Fruit fly (Drosophila melanogaster) whole organism, embryonic: ENCODE measurements around the gene CG43292.

Source experiments
- ATbp ChIP-seq: fragments of 200-800 bp; sonication (Bioruptor generic); optimal IDR thresholded peaks from 2 replicates; lab custom pipeline; 2017; ENCODE audit warnings: missing biosample characterization, mild to moderate bottlenecking, missing genetic modification characterization, missing genetic modification reagents
- Ada2b ChIP-seq: fragments of 200-800 bp; sonication (Bioruptor generic); IDR thresholded peaks from 2 replicates; pipeline ENCODE4 v1.3.6; 2022; ENCODE audit warnings: missing biosample characterization, missing genetic modification characterization
- Atf-2 ChIP-seq: fragments of 200-800 bp; sonication (Bioruptor generic); optimal IDR thresholded peaks from 2 replicates; lab custom pipeline; 2016; ENCODE audit warnings: missing biosample characterization, missing genetic modification characterization
- Atf6 ChIP-seq: fragments of 200-800 bp; sonication (Bioruptor generic); IDR thresholded peaks from 2 replicates; pipeline ENCODE4 v1.3.6; 2022; ENCODE audit warnings: missing biosample characterization, missing genetic modification characterization
- CG10543 ChIP-seq: fragments of 200-800 bp; sonication (Bioruptor generic); optimal IDR thresholded peaks from 3 replicates; lab custom pipeline; 2017; ENCODE audit warnings: missing biosample characterization, mild to moderate bottlenecking, missing genetic modification characterization, moderate library complexity
- CG11398 ChIP-seq: fragments of 200-800 bp; sonication (Bioruptor generic); optimal IDR thresholded peaks from 2 replicates; lab custom pipeline; 2016; ENCODE audit warnings: missing biosample characterization, missing genetic modification characterization
- CG14710 ChIP-seq: fragments of 200-800 bp; sonication (Bioruptor generic); optimal IDR thresholded peaks from 3 replicates; lab custom pipeline; 2019; ENCODE audit warnings: missing biosample characterization, mild to moderate bottlenecking, missing genetic modification characterization, moderate library complexity
- CG14965 ChIP-seq: fragments of 200-800 bp; sonication (Bioruptor generic); optimal IDR thresholded peaks from 2 replicates; lab custom pipeline; 2016; ENCODE audit warnings: missing biosample characterization, missing genetic modification characterization, borderline replicate concordance
- CG16813 ChIP-seq: fragments of 200-800 bp; sonication (Bioruptor generic); IDR thresholded peaks from 3 replicates; pipeline ENCODE4 v1.3.6; 2022; ENCODE audit warnings: missing biosample characterization, missing genetic modification characterization; ENCODE audit not compliant: partially characterized antibody
- CG18599 ChIP-seq: fragments of 200-800 bp; sonication (Bioruptor generic); optimal IDR thresholded peaks from 3 replicates; lab custom pipeline; 2017; ENCODE audit warnings: missing biosample characterization, missing genetic modification characterization, mild to moderate bottlenecking, moderate library complexity, missing genetic modification reagents
- CG2875 ChIP-seq: fragments of 200-800 bp; sonication (Bioruptor generic); optimal IDR thresholded peaks from 2 replicates; lab custom pipeline; 2017; ENCODE audit warnings: missing biosample characterization, mild to moderate bottlenecking, missing genetic modification characterization, missing genetic modification reagents
- CG30403 ChIP-seq: fragments of 200-800 bp; sonication (Bioruptor generic); optimal IDR thresholded peaks from 3 replicates; lab custom pipeline; 2016; ENCODE audit warnings: missing biosample characterization, missing genetic modification characterization
- CG5180 ChIP-seq: fragments of 200-800 bp; sonication (Bioruptor generic); optimal IDR thresholded peaks from 3 replicates; lab custom pipeline; 2017; ENCODE audit warnings: missing biosample characterization, missing genetic modification characterization, mild to moderate bottlenecking, moderate library complexity, missing genetic modification reagents
- CG5245 ChIP-seq: fragments of 200-800 bp; sonication (Bioruptor generic); optimal IDR thresholded peaks from 3 replicates; lab custom pipeline; 2016; ENCODE audit warnings: missing biosample characterization, missing genetic modification characterization
- CG7372 ChIP-seq: fragments of 200-800 bp; sonication (Bioruptor generic); IDR thresholded peaks from 2 replicates; pipeline ENCODE4 v1.3.6; 2022; ENCODE audit warnings: missing biosample characterization, missing genetic modification characterization
- CG9215 ChIP-seq: fragments of 200-800 bp; sonication (Bioruptor generic); IDR thresholded peaks from 2 replicates; pipeline ENCODE4 v1.3.6; 2022; ENCODE audit warnings: missing biosample characterization, missing genetic modification characterization
- CG9727 ChIP-seq: fragments of 200-800 bp; sonication (Bioruptor generic); optimal IDR thresholded peaks from 3 replicates; lab custom pipeline; 2017; ENCODE audit warnings: missing biosample characterization, mild to moderate bottlenecking, missing genetic modification characterization
- CG9797 ChIP-seq: fragments of 200-800 bp; sonication (Bioruptor generic); optimal IDR thresholded peaks from 3 replicates; lab custom pipeline; 2018; ENCODE audit warnings: missing biosample characterization, mild to moderate bottlenecking, missing genetic modification characterization
- CHES-1-like ChIP-seq: fragments of 200-800 bp; sonication (Bioruptor generic); optimal IDR thresholded peaks from 2 replicates; lab custom pipeline; 2016; ENCODE audit warnings: missing biosample characterization, missing genetic modification characterization
- Chrac-16 ChIP-seq: fragments of 200-800 bp; sonication (Bioruptor generic); optimal IDR thresholded peaks from 3 replicates; lab custom pipeline; 2016; ENCODE audit warnings: missing biosample characterization, missing genetic modification characterization
- D19B ChIP-seq: fragments of 200-800 bp; sonication (Bioruptor generic); optimal IDR thresholded peaks from 2 replicates; lab custom pipeline; 2017; ENCODE audit warnings: missing biosample characterization, mild to moderate bottlenecking, missing genetic modification characterization
- Dbx ChIP-seq: fragments of 200-800 bp; sonication (Bioruptor generic); IDR thresholded peaks from 3 replicates; pipeline ENCODE4 v1.3.6; 2022; ENCODE audit warnings: missing biosample characterization, missing genetic modification characterization
- Fer3 ChIP-seq: fragments of 200-800 bp; sonication (Bioruptor generic); optimal IDR thresholded peaks from 2 replicates; lab custom pipeline; 2018; ENCODE audit warnings: missing biosample characterization, mild to moderate bottlenecking, missing genetic modification characterization, moderate library complexity
- Med ChIP-seq: fragments of 200-800 bp; sonication (Bioruptor generic); peaks from one replicate; lab custom pipeline; 2016; ENCODE audit warnings: missing biosample characterization, missing genetic modification characterization, mild to moderate bottlenecking, inconsistent platforms, moderate library complexity
- Optix ChIP-seq: fragments of 200-800 bp; sonication (Bioruptor generic); IDR thresholded peaks from 3 replicates; pipeline ENCODE4 v1.3.6; 2022; ENCODE audit warnings: missing biosample characterization, missing genetic modification characterization
- Sry-δ ChIP-seq: fragments of 200-800 bp; sonication (Bioruptor generic); optimal IDR thresholded peaks from 2 replicates; lab custom pipeline; 2016; ENCODE audit warnings: missing biosample characterization, missing genetic modification characterization
- Trl ChIP-seq, 3 experiments: fragments of >200 bp in 2 of 3; fragments of 200-800 bp in 1 of 3; sonication (Bioruptor generic) in 1 of 3; optimal IDR thresholded peaks; 2 replicates in 1 of 3; 3 replicates in 2 of 3; lab custom pipeline; 2016 to 2017; ENCODE audit warnings: missing biosample characterization in 1 of 3, missing genetic modification characterization in 1 of 3
- abd-A ChIP-seq: fragments of 200-800 bp; sonication (Bioruptor generic); optimal IDR thresholded peaks from 3 replicates; lab custom pipeline; 2019; ENCODE audit warnings: missing biosample characterization, mild to moderate bottlenecking, missing genetic modification characterization, moderate library complexity
- ara ChIP-seq: fragments of 200-800 bp; sonication (Bioruptor generic); IDR thresholded peaks from 2 replicates; pipeline ENCODE4 v1.3.6; 2022; ENCODE audit warnings: missing biosample characterization, missing genetic modification characterization
- bowl ChIP-seq: fragments of 200-800 bp; sonication (Bioruptor generic); IDR thresholded peaks from 2 replicates; pipeline ENCODE4 v1.3.6; 2022; ENCODE audit warnings: missing biosample characterization, missing genetic modification characterization
- bsh ChIP-seq, 2 experiments: fragments of 200-800 bp; sonication (Bioruptor generic); optimal IDR thresholded peaks; 2 replicates each; lab custom pipeline; 2017 to 2018; ENCODE audit warnings: mild to moderate bottlenecking in 2 of 2, missing biosample characterization in 2 of 2, missing genetic modification characterization in 2 of 2, moderate library complexity in 1 of 2
- btn ChIP-seq: fragments of 200-800 bp; sonication (Bioruptor generic); optimal IDR thresholded peaks from 2 replicates; lab custom pipeline; 2016; ENCODE audit warnings: missing biosample characterization, missing genetic modification characterization
- dmrt99B ChIP-seq: fragments of 200-800 bp; sonication (Bioruptor generic); optimal IDR thresholded peaks from 2 replicates; lab custom pipeline; 2018; ENCODE audit warnings: missing biosample characterization, mild to moderate bottlenecking, missing genetic modification characterization, moderate library complexity
- dysf ChIP-seq: fragments of 200-800 bp; sonication (Bioruptor generic); IDR thresholded peaks from 3 replicates; pipeline ENCODE4 v1.3.6; 2022; ENCODE audit warnings: missing biosample characterization, missing genetic modification characterization
- esg ChIP-seq: fragments of 200-800 bp; sonication (Bioruptor generic); conservative IDR thresholded peaks from 2 replicates; pipeline ENCODE4 v1.3.6; 2022; ENCODE audit warnings: missing biosample characterization, missing genetic modification characterization
- gcm2 ChIP-seq: fragments of 200-800 bp; sonication (Bioruptor generic); optimal IDR thresholded peaks from 2 replicates; lab custom pipeline; 2016; ENCODE audit warnings: missing biosample characterization, missing genetic modification characterization
- gsb ChIP-seq: fragments of 200-800 bp; sonication (Bioruptor generic); IDR thresholded peaks from 2 replicates; pipeline ENCODE4 v1.3.6; 2022; ENCODE audit warnings: missing biosample characterization, missing genetic modification characterization
- knrl ChIP-seq: fragments of 200-800 bp; sonication (Bioruptor generic); IDR thresholded peaks from 3 replicates; pipeline ENCODE4 v1.3.6; 2022; ENCODE audit warnings: missing biosample characterization, missing genetic modification characterization; ENCODE audit not compliant: partially characterized antibody
- pan ChIP-seq, 4 experiments: fragments of >200 bp in 3 of 4; fragments of 200-800 bp in 1 of 4; sonication (Bioruptor generic) in 1 of 4; optimal IDR thresholded peaks in 3 of 4; IDR thresholded peaks in 1 of 4; 2 replicates each; pipeline versions ENCODE4 v1.3.6 to Lab custom; 2017 to 2022; ENCODE audit warnings: missing biosample characterization in 2 of 4, missing genetic modification characterization in 2 of 4, mixed read lengths in 1 of 4
- pros ChIP-seq: fragments of 200-800 bp; sonication (Bioruptor generic); optimal IDR thresholded peaks from 3 replicates; lab custom pipeline; 2019; ENCODE audit warnings: missing biosample characterization, mild to moderate bottlenecking, missing genetic modification characterization, moderate library complexity
- ranshi ChIP-seq: fragments of 200-800 bp; sonication (Bioruptor generic); IDR thresholded peaks from 2 replicates; pipeline ENCODE4 v1.3.6; 2022; ENCODE audit warnings: missing biosample characterization, missing genetic modification characterization
- salm ChIP-seq: fragments of 200-800 bp; sonication (Bioruptor generic); optimal IDR thresholded peaks from 2 replicates; lab custom pipeline; 2018; ENCODE audit warnings: missing biosample characterization, mild to moderate bottlenecking, missing genetic modification characterization
- sd ChIP-seq: fragments of 200-800 bp; sonication (Bioruptor generic); optimal IDR thresholded peaks from 3 replicates; lab custom pipeline; 2018; ENCODE audit warnings: missing biosample characterization, mild to moderate bottlenecking, missing genetic modification characterization, moderate library complexity
- shn ChIP-seq: fragments of 200-800 bp; sonication (Bioruptor generic); optimal IDR thresholded peaks from 3 replicates; lab custom pipeline; 2016; ENCODE audit warnings: missing biosample characterization, missing genetic modification characterization
- sim ChIP-seq: fragments of 200-800 bp; sonication (Bioruptor generic); IDR thresholded peaks from 2 replicates; pipeline ENCODE4 v1.3.6; 2022; ENCODE audit warnings: missing biosample characterization, missing genetic modification characterization
- zfh2 ChIP-seq: fragments of 200-800 bp; sonication (Bioruptor generic); optimal IDR thresholded peaks from 2 replicates; lab custom pipeline; 2016; ENCODE audit warnings: missing biosample characterization, missing genetic modification characterization

Gene CG43292

dm6 chr3L:7510414-7511384 is 35.3 kb downstream of the CG43292 start, which contains the start of gene CG7546 (continued):
- no peak for TF ChIP-seq abd-A
- no peak for TF ChIP-seq pan (optimal IDR thresholded peaks at IDR 0.05; lab: Kevin White, UChicago)
- TF ChIP-seq pan (GFP tag; optimal IDR thresholded peaks at IDR 0.05 in 1 of 2, IDR thresholded peaks at IDR 0.05 in 1 of 2): no peak
- TF ChIP-seq esg (GFP tag; lab: Robert Waterston, UW): peak; percentile 37; the same call in 1 of the 2 replicates
- TF ChIP-seq CG9727: peak; percentile 13
- peak; percentile 4 for TF ChIP-seq Fer3
- no peak for TF ChIP-seq ara (GFP tag; lab: Robert Waterston, UW)
- peak; percentile 22 for TF ChIP-seq CG10543 (GFP tag; lab: Kevin White, UChicago)
- no peak for TF ChIP-seq btn (GFP tag; lab: Kevin White, UChicago)
- TF ChIP-seq Sry-δ (GFP tag; lab: Kevin White, UChicago): no peak
- TF ChIP-seq dmrt99B (tag; lab: Kevin White, UChicago): no peak
- peak in 1 of 2 experiments; percentile 17 for TF ChIP-seq bsh (GFP tag; optimal IDR thresholded peaks at IDR 0.05; lab: Kevin White, UChicago)
- no peak for TF ChIP-seq CG11398 (GFP tag; lab: Kevin White, UChicago)
- TF ChIP-seq CG5245: no peak
- TF ChIP-seq Atf6 (GFP tag; lab: Robert Waterston, UW): no peak
- TF ChIP-seq ranshi: peak; percentile 26; the same call in 1 of the 2 replicates
- no peak for TF ChIP-seq gsb (GFP tag; lab: Robert Waterston, UW)
- no peak for TF ChIP-seq ATbp
- TF ChIP-seq CG14710 (tag; lab: Kevin White, UChicago): peak; percentile 72
- peak; percentile 35 for TF ChIP-seq Atf-2 (GFP tag; lab: Kevin White, UChicago)
- no peak for TF ChIP-seq Optix (GFP tag; lab: Robert Waterston, UW)
- TF ChIP-seq CG9215 (GFP tag; lab: Robert Waterston, UW): peak; percentile 53
- TF ChIP-seq CG14965 (GFP tag; lab: Kevin White, UChicago): no peak
- no peak for TF ChIP-seq Ada2b (GFP tag; lab: Robert Waterston, UW)
- no peak for TF ChIP-seq CG2875
- TF ChIP-seq CG18599 (GFP tag; lab: Kevin White, UChicago): peak; percentile 5
- TF ChIP-seq shn (GFP tag; lab: Kevin White, UChicago): no peak
- no peak for TF ChIP-seq salm (tag; lab: Kevin White, UChicago)
- TF ChIP-seq gcm2: no peak
- peak; percentile 10 for TF ChIP-seq Chrac-16 (GFP tag; lab: Kevin White, UChicago)
- 0 out of 2 replicates have a peak, but pooled peaks have one; percentile 9 for TF ChIP-seq CG7372 (GFP tag; lab: Robert Waterston, UW)
- TF ChIP-seq knrl (GFP tag; lab: Robert Waterston, UW): peak; percentile 35; the same call in 1 of the 3 replicates
- TF ChIP-seq sim (GFP tag; lab: Robert Waterston, UW): no peak
- TF ChIP-seq CG9797 (GFP tag; lab: Kevin White, UChicago): peak; percentile 40
- peak; percentile 40 for TF ChIP-seq zfh2
- TF ChIP-seq, all 482 proteins: peak for 147

dm6 chr3L:7518351-7519102 is 43.2 kb downstream of the CG43292 start, which contains the start of gene ltl:
TSS of gene ltl (plus strand) at chr3L:7518997.
- TF ChIP-seq CG16813 (GFP tag; lab: Robert Waterston, UW) (0 out of 3 replicates have a peak, but pooled peaks have one; percentile 10), dysf (no peak), CHES-1-like (GFP tag; lab: Kevin White, UChicago) (no peak), Dbx (GFP tag; lab: Robert Waterston, UW) (0 out of 3 replicates have a peak, but pooled peaks have one; percentile 18), D19B (no peak), CG5180 (GFP tag; lab: Kevin White, UChicago) (no peak), pros (no peak), bowl (GFP tag; lab: Robert Waterston, UW) (no peak), Med (GFP tag; lab: Kevin White, UChicago) (peak; percentile 57), Trl (optimal IDR thresholded peaks at IDR 0.05; lab: Kevin White, UChicago) (peak in 1 of 2 experiments; percentile 46), Trl (GFP tag; optimal IDR thresholded peaks at IDR 0.05; lab: Kevin White, UChicago) (no peak), CG30403 (no peak), sd (tag; lab: Kevin White, UChicago) (no peak)
